Worm (Caenorhabditis elegans) whole organism, midembryonic: ENCODE measurements around the gene C05B5.2.

Source experiments
- T22C8.4 ChIP-seq: fragments of 200-800 bp; sonication (Bioruptor generic); IDR thresholded peaks from 2 replicates; pipeline ENCODE4 v1.3.6; 2022; ENCODE audit warnings: missing genetic modification characterization, missing compliant biosample characterization
- cog-1 ChIP-seq: sonication (generic microtip); optimal IDR thresholded peaks from 2 replicates; lab custom pipeline; 2016; ENCODE audit warnings: missing genetic modification characterization, missing compliant biosample characterization
- flt-1 ChIP-seq: fragments of 200-800 bp; sonication (Bioruptor generic); IDR thresholded peaks from 2 replicates; pipeline ENCODE4 v1.3.6; 2022; ENCODE audit warnings: missing genetic modification characterization, missing compliant biosample characterization
- klf-2 ChIP-seq: fragments of 200-800 bp; sonication (Bioruptor generic); conservative IDR thresholded peaks from 2 replicates; pipeline ENCODE4 v1.3.6; 2022; ENCODE audit warnings: missing genetic modification reagents, missing genetic modification characterization, missing compliant biosample characterization
- med-1 ChIP-seq: sonication (generic microtip); optimal IDR thresholded peaks from 2 replicates; lab custom pipeline; 2017; ENCODE audit warnings: missing genetic modification characterization, mild to moderate bottlenecking, missing compliant biosample characterization, antibody characterized with exemption, missing genetic modification reagents; ENCODE audit not compliant: insufficient read depth
- ref-1 ChIP-seq: fragments of 200-800 bp; sonication (Bioruptor generic); conservative IDR thresholded peaks from 2 replicates; pipeline ENCODE4 v1.3.6; 2022; ENCODE audit warnings: missing genetic modification reagents, missing genetic modification characterization, missing compliant biosample characterization
- tab-1 ChIP-seq: fragments of 200-800 bp; sonication (Bioruptor generic); IDR thresholded peaks from 2 replicates; pipeline ENCODE4 v1.3.6; 2022; ENCODE audit warnings: missing genetic modification characterization, missing compliant biosample characterization
- ztf-23 ChIP-seq: fragments of 200-800 bp; sonication (Bioruptor generic); IDR thresholded peaks from 2 replicates; pipeline ENCODE4 v1.3.6; 2022; ENCODE audit warnings: missing genetic modification reagents, missing genetic modification characterization, missing compliant biosample characterization
- ztf-29 ChIP-seq: fragments of 200-800 bp; sonication (Bioruptor generic); IDR thresholded peaks from 2 replicates; pipeline ENCODE4 v1.3.6; 2022; ENCODE audit warnings: missing genetic modification reagents, missing genetic modification characterization, missing compliant biosample characterization

Gene C05B5.2

ce11 chrIII:10000428-10000827 lies at the start of gene C05B5.2:
TSS of gene C05B5.2 (minus strand) at chrIII:10000528.
- TF ChIP-seq tab-1 (GFP tag; lab: Robert Waterston, UW) (no peak), klf-2 (GFP tag; lab: Robert Waterston, UW) (no peak), T22C8.4 (no peak)

ce11 chrIII:10049682-10050081 lies 49.4 kb upstream of the C05B5.2 start, which contains the start of gene T16G12.1:
TSS of gene T16G12.1 (minus strand) at chrIII:10049857.
- TF ChIP-seq flt-1 (GFP tag; lab: Robert Waterston, UW) = no peak
- no peak for TF ChIP-seq klf-2 (GFP tag; lab: Robert Waterston, UW)
- TF ChIP-seq cog-1 (tag; lab: Kevin White, UChicago) = no peak
- TF ChIP-seq med-1 = no peak
- no peak for TF ChIP-seq ztf-29 (GFP tag; lab: Robert Waterston, UW)
- TF ChIP-seq tab-1 (GFP tag; lab: Robert Waterston, UW) = no peak
- no peak for TF ChIP-seq T22C8.4
- no peak for TF ChIP-seq ref-1 (GFP tag; lab: Robert Waterston, UW)
- no peak for TF ChIP-seq ztf-23

ce11 chrIII:10040013-10040412 lies 39.7 kb upstream of the C05B5.2 start, which contains the start of gene T16G12.7:
TSS of gene T16G12.7 (minus strand) at chrIII:10040113.
- TF ChIP-seq flt-1 (GFP tag; lab: Robert Waterston, UW) = no peak
- no peak for TF ChIP-seq tab-1 (GFP tag; lab: Robert Waterston, UW)
- TF ChIP-seq klf-2 (GFP tag; lab: Robert Waterston, UW) = no peak
- no peak for TF ChIP-seq ref-1 (GFP tag; lab: Robert Waterston, UW)
- no peak for TF ChIP-seq ztf-29 (GFP tag; lab: Robert Waterston, UW)

- TF ChIP-seq ref-1 (GFP tag; lab: Robert Waterston, UW) (no peak), ztf-29 (GFP tag; lab: Robert Waterston, UW) (no peak), med-1 (no peak), klf-2 (GFP tag; lab: Robert Waterston, UW) (no peak), cog-1 (tag; lab: Kevin White, UChicago) (no peak), tab-1 (GFP tag; lab: Robert Waterston, UW) (no peak), T22C8.4 (no peak), flt-1 (GFP tag; lab: Robert Waterston, UW) (no peak)
Measured at ce11 chrIII:10037150-10037549, 36.8 kb upstream of the C05B5.2 start, which contains the start of gene M04D8.7. TSS of gene M04D8.7 (plus strand) at chrIII:10037450.

ce11 chrIII:10035783-10036182 lies 35.5 kb upstream of the C05B5.2 start, which contains the start of gene xbx-3:
TSS of gene xbx-3 (plus strand) at chrIII:10035945.
- TF ChIP-seq cog-1 (tag; lab: Kevin White, UChicago) (no peak), ztf-29 (GFP tag; lab: Robert Waterston, UW) (no peak), ref-1 (GFP tag; lab: Robert Waterston, UW) (no peak), med-1 (no peak), klf-2 (GFP tag; lab: Robert Waterston, UW) (no peak), T22C8.4 (no peak), ztf-23 (no peak), flt-1 (GFP tag; lab: Robert Waterston, UW) (no peak)

ce11 chrIII:10033881-10034280 lies 33.6 kb upstream of the C05B5.2 start, which contains the start of gene M04D8.8:
TSS of gene M04D8.8 (plus strand) at chrIII:10034181.
- TF ChIP-seq klf-2 (GFP tag; lab: Robert Waterston, UW) (no peak), ref-1 (GFP tag; lab: Robert Waterston, UW) (no peak), tab-1 (GFP tag; lab: Robert Waterston, UW) (no peak), med-1 (no peak), ztf-23 (no peak), ztf-29 (GFP tag; lab: Robert Waterston, UW) (no peak), cog-1 (tag; lab: Kevin White, UChicago) (no peak), flt-1 (GFP tag; lab: Robert Waterston, UW) (no peak), T22C8.4 (no peak)

ce11 chrIII:10033213-10033612 lies 32.9 kb upstream of the C05B5.2 start, which contains the start of gene M04D8.5:
TSS of gene M04D8.5 (minus strand) at chrIII:10033313.
- TF ChIP-seq ref-1 (GFP tag; lab: Robert Waterston, UW) (no peak), ztf-23 (no peak), tab-1 (GFP tag; lab: Robert Waterston, UW) (no peak), klf-2 (GFP tag; lab: Robert Waterston, UW) (no peak), flt-1 (GFP tag; lab: Robert Waterston, UW) (no peak), T22C8.4 (no peak), ztf-29 (GFP tag; lab: Robert Waterston, UW) (no peak), med-1 (no peak), cog-1 (tag; lab: Kevin White, UChicago) (no peak)

- TF ChIP-seq flt-1 (GFP tag; lab: Robert Waterston, UW) = no peak
- no peak for TF ChIP-seq cog-1 (tag; lab: Kevin White, UChicago)
Measured at ce11 chrIII:10030549-10030948, 30.2 kb upstream of the C05B5.2 start, which contains the start of gene M04D8.4. TSS of gene M04D8.4 (minus strand) at chrIII:10030649.

ce11 chrIII:10027947-10028346 lies 27.6 kb upstream of the C05B5.2 start, which contains the start of gene ins-23:
TSS of gene ins-23 (plus strand) at chrIII:10028247.
- TF ChIP-seq T22C8.4 = no peak
- no peak for TF ChIP-seq flt-1 (GFP tag; lab: Robert Waterston, UW)
- TF ChIP-seq med-1 = no peak
- no peak for TF ChIP-seq ztf-23
- no peak for TF ChIP-seq ztf-29 (GFP tag; lab: Robert Waterston, UW)
- no peak for TF ChIP-seq tab-1 (GFP tag; lab: Robert Waterston, UW)
- no peak for TF ChIP-seq klf-2 (GFP tag; lab: Robert Waterston, UW)
- no peak for TF ChIP-seq ref-1 (GFP tag; lab: Robert Waterston, UW)
- no peak for TF ChIP-seq cog-1 (tag; lab: Kevin White, UChicago)

- TF ChIP-seq tab-1 (GFP tag; lab: Robert Waterston, UW) (no peak), cog-1 (tag; lab: Kevin White, UChicago) (no peak), ztf-29 (GFP tag; lab: Robert Waterston, UW) (no peak), ref-1 (GFP tag; lab: Robert Waterston, UW) (no peak), flt-1 (GFP tag; lab: Robert Waterston, UW) (no peak), klf-2 (GFP tag; lab: Robert Waterston, UW) (no peak), med-1 (no peak)
Measured at ce11 chrIII:10025989-10026388, 25.7 kb upstream of the C05B5.2 start, which contains the start of gene ins-22. TSS of gene ins-22 (plus strand) at chrIII:10026289.
